Fruit fly (Drosophila melanogaster): ENCODE measurements around the gene ems.

ems gene

dm6 chr3R:13916546-13916945 lies 14.9 kb downstream of the ems start:
- TF ChIP-seq bsh (GFP tag; optimal IDR thresholded peaks at IDR 0.05) (peak in 1 of 2 experiments; percentile 19), CG13624 (GFP tag; optimal IDR thresholded peaks at IDR 0.05) (no peak), Dek (tag; optimal IDR thresholded peaks at IDR 0.05) (no peak), CHES-1-like (GFP tag; optimal IDR thresholded peaks at IDR 0.05) (no peak)

dm6 chr3R:13918045-13918444 lies 16.4 kb downstream of the ems start:
- TF ChIP-seq CG11504 (tag; optimal IDR thresholded peaks at IDR 0.05) (peak; percentile 3), unpg (GFP tag; optimal IDR thresholded peaks at IDR 0.05) (peak; percentile 5), CG10979 (tag; optimal IDR thresholded peaks at IDR 0.05) (peak; percentile 8), gem (tag; optimal IDR thresholded peaks at IDR 0.05) (peak; percentile 15), vnd (GFP tag; IDR thresholded peaks at IDR 0.05; ENCODE audit: partially characterized antibody) (no peak), CG31441 (GFP tag; IDR thresholded peaks at IDR 0.05) (0 out of 2 replicates have a peak, but pooled peaks have one; percentile 29)

dm6 chr3R:13921806-13922515 lies 20.3 kb downstream of the ems start:
- TF ChIP-seq CG13624 (GFP tag; optimal IDR thresholded peaks at IDR 0.05) (no peak), CG7987 (GFP tag; optimal IDR thresholded peaks at IDR 0.05) (no peak), CG11398 (GFP tag; optimal IDR thresholded peaks at IDR 0.05) (no peak), CG10654 (GFP tag; optimal IDR thresholded peaks at IDR 0.05) (no peak), HHEX (GFP tag; optimal IDR thresholded peaks at IDR 0.05) (no peak), tx (GFP tag; optimal IDR thresholded peaks at IDR 0.05) (no peak), phol (tag; optimal IDR thresholded peaks at IDR 0.05) (peak; percentile 25), CG16813 (GFP tag; IDR thresholded peaks at IDR 0.05; ENCODE audit: partially characterized antibody) (0 out of 3 replicates have a peak, but pooled peaks have one; percentile 21), tap (tag; optimal IDR thresholded peaks at IDR 0.05) (peak; percentile 62), Doc3 (GFP tag; IDR thresholded peaks at IDR 0.05; ENCODE audit: partially characterized antibody) (peak; percentile 64), Rfx (GFP tag; IDR thresholded peaks at IDR 0.05) (peak; percentile 37; the same call in 1 of the 2 replicates), Drgx (GFP tag; IDR thresholded peaks at IDR 0.05) (peak; percentile 69), CG2199 (GFP tag; IDR thresholded peaks at IDR 0.05) (peak; percentile 18; the same call in 1 of the 3 replicates), CG2129 (GFP tag; IDR thresholded peaks at IDR 0.05; ENCODE audit: partially characterized antibody) (0 out of 2 replicates have a peak, but pooled peaks have one; percentile 19), Ptx1 (GFP tag; IDR thresholded peaks at IDR 0.05) (0 out of 2 replicates have a peak, but pooled peaks have one; percentile 21), Neu2 (GFP tag; optimal IDR thresholded peaks at IDR 0.05; ENCODE audit: borderline replicate concordance) (no peak), CG8388 (GFP tag; optimal IDR thresholded peaks at IDR 0.05) (no peak), Dref (GFP tag; IDR thresholded peaks at IDR 0.05) (no peak), Poxn (GFP tag; IDR thresholded peaks at IDR 0.05) (no peak), CG10979 (tag; optimal IDR thresholded peaks at IDR 0.05) (peak; percentile 68), Optix (GFP tag; IDR thresholded peaks at IDR 0.05) (0 out of 3 replicates have a peak, but pooled peaks have one; percentile 28), Aef1 (GFP tag; IDR thresholded peaks at IDR 0.05) (no peak), trh (GFP tag; optimal IDR thresholded peaks at IDR 0.05) (no peak), dmrt99B (tag; optimal IDR thresholded peaks at IDR 0.05) (peak; percentile 37), oc (tag; optimal IDR thresholded peaks at IDR 0.05) (peak; percentile 63), knrl (GFP tag; IDR thresholded peaks at IDR 0.05; ENCODE audit: partially characterized antibody) (peak; percentile 52; the same call in 2 of the 3 replicates), croc (GFP tag; conservative IDR thresholded peaks at IDR 0.05) (peak; percentile 36; the same call in 1 of the 3 replicates), sens-2 (GFP tag; IDR thresholded peaks at IDR 0.05) (0 out of 2 replicates have a peak, but pooled peaks have one; percentile 20), E2f1 (GFP tag; IDR thresholded peaks at IDR 0.05) (peak; percentile 36; the same call in 1 of the 2 replicates), CG17829 (tag; optimal IDR thresholded peaks at IDR 0.05) (peak; percentile 36), chif (GFP tag; optimal IDR thresholded peaks at IDR 0.05) (peak; percentile 1 to 27), CG3726 (GFP tag; IDR thresholded peaks at IDR 0.05) (0 out of 3 replicates have a peak, but pooled peaks have one; percentile 11), unc-4 (GFP tag; IDR thresholded peaks at IDR 0.05; ENCODE audit: partially characterized antibody) (peak; percentile 44; the same call in 1 of the 2 replicates), sob (GFP tag; IDR thresholded peaks at IDR 0.05) (peak; percentile 61; the same call in 1 of the 2 replicates), CG1603 (tag; optimal IDR thresholded peaks at IDR 0.05) (peak; percentile 28), slp2 (GFP tag; optimal IDR thresholded peaks at IDR 0.05) (no peak)

Data from whole organism, embryonic.